Worm (Caenorhabditis elegans): ENCODE measurements around the gene pup-2.

DNA sequence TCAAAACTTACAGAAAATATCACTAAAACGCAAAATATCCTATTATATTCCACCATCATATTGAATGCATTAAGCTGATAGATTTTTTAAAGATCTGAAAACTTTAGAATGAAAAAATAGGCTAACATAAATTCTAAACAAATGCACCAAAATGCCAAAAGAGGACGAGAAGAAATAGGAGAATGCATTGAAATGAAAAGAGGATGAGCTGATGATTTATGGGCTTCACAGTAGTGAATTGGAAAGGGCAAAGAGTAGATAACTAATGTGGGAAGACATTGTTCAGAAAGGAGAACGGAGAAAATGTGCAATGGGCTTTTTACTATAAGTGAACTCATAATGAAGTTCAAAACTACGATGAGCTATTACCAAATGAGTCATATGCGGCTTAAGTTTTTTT is 31.8 kb downstream of the pup-2 start, which contains the start of gene cutl-19:
- TF ChIP-seq dao-5 (tag; optimal IDR thresholded peaks at IDR 0.05), result no peak
- no peak for TF ChIP-seq him-1 (tag; optimal IDR thresholded peaks at IDR 0.05)
- no peak for TF ChIP-seq W03F9.2 (tag; optimal IDR thresholded peaks at IDR 0.05)
